Fruit fly (Drosophila melanogaster) whole organism, embryonic: Measurements from ENCODE around the gene dbo.
A peak's percentile ranks its signal among the peaks of the same experiment; 100 is the strongest.

Experiments
- Abd-B ChIP-seq: fragments of 200-800 bp; sonication (Bioruptor generic); optimal IDR thresholded peaks from 2 replicates; lab custom pipeline; 2018; ENCODE audit warnings: missing biosample characterization, mild to moderate bottlenecking, missing genetic modification characterization, moderate library complexity
- B-H1 ChIP-seq: fragments of 200-800 bp; sonication (Bioruptor generic); IDR thresholded peaks from 3 replicates; pipeline ENCODE4 v1.3.6; 2022; ENCODE audit warnings: missing biosample characterization, missing genetic modification characterization
- BEAF-32 ChIP-seq: fragments of 200-800 bp; sonication (Bioruptor generic); optimal IDR thresholded peaks from 3 replicates; lab custom pipeline; 2017; ENCODE audit warnings: missing biosample characterization, missing genetic modification characterization, mild to moderate bottlenecking, moderate library complexity, missing genetic modification reagents
- CG10543 ChIP-seq: fragments of 200-800 bp; sonication (Bioruptor generic); optimal IDR thresholded peaks from 3 replicates; lab custom pipeline; 2017; ENCODE audit warnings: missing biosample characterization, mild to moderate bottlenecking, missing genetic modification characterization, moderate library complexity
- CG10959 ChIP-seq: fragments of 200-800 bp; sonication (Bioruptor generic); IDR thresholded peaks from 2 replicates; pipeline ENCODE4 v1.3.6; 2022; ENCODE audit warnings: missing biosample characterization, missing genetic modification characterization
- CG11093 ChIP-seq: fragments of 200-800 bp; sonication (Bioruptor generic); IDR thresholded peaks from 3 replicates; pipeline ENCODE4 v1.3.6; 2022; ENCODE audit warnings: missing biosample characterization, missing genetic modification characterization
- CG11247 ChIP-seq: fragments of 200-800 bp; sonication (Bioruptor generic); IDR thresholded peaks from 2 replicates; pipeline ENCODE4 v1.3.6; 2022; ENCODE audit warnings: missing biosample characterization, missing genetic modification characterization
- CG11504 ChIP-seq: fragments of 200-800 bp; sonication (Bioruptor generic); optimal IDR thresholded peaks from 3 replicates; lab custom pipeline; 2019; ENCODE audit warnings: missing biosample characterization, mild to moderate bottlenecking, missing genetic modification characterization, moderate library complexity
- CG12071 ChIP-seq: fragments of 200-800 bp; sonication (Bioruptor generic); optimal IDR thresholded peaks from 3 replicates; lab custom pipeline; 2018; ENCODE audit warnings: missing biosample characterization, mild to moderate bottlenecking, missing genetic modification characterization
- CG12219 ChIP-seq: fragments of 200-800 bp; sonication (Bioruptor generic); optimal IDR thresholded peaks from 3 replicates; lab custom pipeline; 2018; ENCODE audit warnings: missing biosample characterization, mild to moderate bottlenecking, missing genetic modification characterization
- CG13123 ChIP-seq: fragments of 200-800 bp; sonication (Bioruptor generic); optimal IDR thresholded peaks from 2 replicates; lab custom pipeline; 2016; ENCODE audit warnings: missing biosample characterization, missing genetic modification characterization
- CG13424 ChIP-seq: fragments of 200-800 bp; sonication (Bioruptor generic); optimal IDR thresholded peaks from 2 replicates; lab custom pipeline; 2019; ENCODE audit warnings: missing biosample characterization, mild to moderate bottlenecking, missing genetic modification characterization, moderate library complexity
- CG13894 ChIP-seq: fragments of 200-800 bp; sonication (Bioruptor generic); optimal IDR thresholded peaks from 3 replicates; lab custom pipeline; 2018; ENCODE audit warnings: missing biosample characterization, mild to moderate bottlenecking, missing genetic modification characterization, moderate library complexity
- CG14050 ChIP-seq: fragments of 200-800 bp; sonication (Bioruptor generic); IDR thresholded peaks from 3 replicates; pipeline ENCODE4 v1.3.6; 2022; ENCODE audit warnings: missing biosample characterization, missing genetic modification characterization
- CG17612 ChIP-seq: fragments of 200-800 bp; sonication (Bioruptor generic); IDR thresholded peaks from 2 replicates; pipeline ENCODE4 v1.3.6; 2022; ENCODE audit warnings: missing biosample characterization, missing genetic modification characterization
- CG30431 ChIP-seq: fragments of 200-800 bp; sonication (Bioruptor generic); optimal IDR thresholded peaks from 2 replicates; lab custom pipeline; 2017; ENCODE audit warnings: missing biosample characterization, missing genetic modification characterization
- CG3065 ChIP-seq: fragments of 200-800 bp; sonication (Bioruptor generic); optimal IDR thresholded peaks from 2 replicates; lab custom pipeline; 2016; ENCODE audit warnings: missing biosample characterization, missing genetic modification characterization
- CG33213 ChIP-seq: fragments of 200-800 bp; sonication (Bioruptor generic); optimal IDR thresholded peaks from 3 replicates; lab custom pipeline; 2016; ENCODE audit warnings: missing biosample characterization, missing genetic modification characterization
- CG4282 ChIP-seq: fragments of 200-800 bp; sonication (Bioruptor generic); optimal IDR thresholded peaks from 2 replicates; lab custom pipeline; 2016; ENCODE audit warnings: missing biosample characterization, missing genetic modification characterization
- CG6654 ChIP-seq: fragments of 200-800 bp; sonication (Bioruptor generic); optimal IDR thresholded peaks from 2 replicates; lab custom pipeline; 2017; ENCODE audit warnings: missing biosample characterization, mild to moderate bottlenecking, missing genetic modification characterization
- CG9215 ChIP-seq: fragments of 200-800 bp; sonication (Bioruptor generic); IDR thresholded peaks from 2 replicates; pipeline ENCODE4 v1.3.6; 2022; ENCODE audit warnings: missing biosample characterization, missing genetic modification characterization
- CG9876 ChIP-seq: fragments of 200-800 bp; sonication (Bioruptor generic); optimal IDR thresholded peaks from 2 replicates; lab custom pipeline; 2016; ENCODE audit warnings: missing biosample characterization, missing genetic modification characterization
- Fer2 ChIP-seq: fragments of 200-800 bp; sonication (Bioruptor generic); optimal IDR thresholded peaks from 2 replicates; lab custom pipeline; 2018; ENCODE audit warnings: missing biosample characterization, mild to moderate bottlenecking, missing genetic modification characterization, moderate library complexity
- Gsc ChIP-seq: fragments of 200-800 bp; sonication (Bioruptor generic); IDR thresholded peaks from 2 replicates; pipeline ENCODE4 v1.3.6; 2022; ENCODE audit warnings: missing biosample characterization, missing genetic modification characterization
- MTF-1 ChIP-seq: fragments of 200-800 bp; sonication (Bioruptor generic); optimal IDR thresholded peaks from 2 replicates; lab custom pipeline; 2018; ENCODE audit warnings: missing biosample characterization, mild to moderate bottlenecking, missing genetic modification characterization, borderline replicate concordance
- NFAT ChIP-seq: fragments of 200-800 bp; sonication (Bioruptor generic); IDR thresholded peaks from 2 replicates; pipeline ENCODE4 v1.3.6; 2022; ENCODE audit warnings: missing biosample characterization, missing genetic modification characterization
- Pdp1 ChIP-seq, 2 experiments: fragments of 200-800 bp; sonication (Bioruptor generic); optimal IDR thresholded peaks; 3 replicates each; lab custom pipeline; 2016; ENCODE audit warnings: missing biosample characterization in 2 of 2, missing genetic modification characterization in 2 of 2, mild to moderate bottlenecking in 1 of 2, moderate library complexity in 1 of 2
- Sry-δ ChIP-seq: fragments of 200-800 bp; sonication (Bioruptor generic); optimal IDR thresholded peaks from 2 replicates; lab custom pipeline; 2016; ENCODE audit warnings: missing biosample characterization, missing genetic modification characterization
- ab ChIP-seq: fragments of 200-800 bp; sonication (Bioruptor generic); optimal IDR thresholded peaks from 2 replicates; lab custom pipeline; 2016; ENCODE audit warnings: missing biosample characterization, missing genetic modification characterization
- az2 ChIP-seq: fragments of 200-800 bp; sonication (Bioruptor generic); optimal IDR thresholded peaks from 3 replicates; lab custom pipeline; 2016; ENCODE audit warnings: missing biosample characterization, missing genetic modification characterization
- bbx ChIP-seq: fragments of 200-800 bp; sonication (Bioruptor generic); IDR thresholded peaks from 2 replicates; pipeline ENCODE4 v1.3.6; 2022; ENCODE audit warnings: missing biosample characterization, missing genetic modification characterization; ENCODE audit not compliant: partially characterized antibody
- btn ChIP-seq: fragments of 200-800 bp; sonication (Bioruptor generic); optimal IDR thresholded peaks from 2 replicates; lab custom pipeline; 2016; ENCODE audit warnings: missing biosample characterization, missing genetic modification characterization
- cad ChIP-seq: fragments of >200 bp; optimal IDR thresholded peaks from 2 replicates; lab custom pipeline; 2017; ENCODE audit warnings: missing biosample characterization, missing genetic modification characterization
- crp ChIP-seq, 2 experiments: fragments of 200-800 bp; sonication (Bioruptor generic); optimal IDR thresholded peaks; 2 replicates in 1 of 2; 3 replicates in 1 of 2; lab custom pipeline; 2017; ENCODE audit warnings: missing biosample characterization in 2 of 2, missing genetic modification characterization in 2 of 2, mild to moderate bottlenecking in 1 of 2, moderate library complexity in 1 of 2
- da ChIP-seq: fragments of 200-800 bp; sonication (Bioruptor generic); optimal IDR thresholded peaks from 2 replicates; lab custom pipeline; 2016; ENCODE audit warnings: missing biosample characterization, missing genetic modification characterization
- disco-r ChIP-seq: fragments of 200-800 bp; sonication (Bioruptor generic); optimal IDR thresholded peaks from 2 replicates; lab custom pipeline; 2016; ENCODE audit warnings: missing biosample characterization, missing genetic modification characterization
- h ChIP-seq: fragments of >200 bp; optimal IDR thresholded peaks from 2 replicates; lab custom pipeline; 2017
- jumu ChIP-seq: fragments of 200-800 bp; sonication (Bioruptor generic); optimal IDR thresholded peaks from 3 replicates; lab custom pipeline; 2016; ENCODE audit warnings: missing biosample characterization, missing genetic modification characterization
- lilli ChIP-seq: fragments of 200-800 bp; sonication (Bioruptor generic); optimal IDR thresholded peaks from 3 replicates; lab custom pipeline; 2016; ENCODE audit warnings: missing biosample characterization, missing genetic modification characterization
- lola ChIP-seq, 3 experiments: fragments of >200 bp in 2 of 3; fragments of 200-800 bp in 1 of 3; sonication (Bioruptor generic) in 1 of 3; optimal IDR thresholded peaks; 2 replicates each; lab custom pipeline; 2017 to 2019; ENCODE audit warnings: missing biosample characterization in 3 of 3, missing genetic modification characterization in 3 of 3, mild to moderate bottlenecking in 1 of 3, moderate library complexity in 1 of 3
- luna ChIP-seq: fragments of 200-800 bp; sonication (Bioruptor generic); optimal IDR thresholded peaks from 2 replicates; lab custom pipeline; 2016; ENCODE audit warnings: missing biosample characterization, missing genetic modification characterization
- oc ChIP-seq: fragments of 200-800 bp; sonication (Bioruptor generic); optimal IDR thresholded peaks from 2 replicates; lab custom pipeline; 2018; ENCODE audit warnings: missing biosample characterization, mild to moderate bottlenecking, missing genetic modification characterization, moderate library complexity
- phol ChIP-seq: fragments of 200-800 bp; sonication (Bioruptor generic); optimal IDR thresholded peaks from 3 replicates; lab custom pipeline; 2018; ENCODE audit warnings: missing biosample characterization, mild to moderate bottlenecking, missing genetic modification characterization, moderate library complexity
- pnt ChIP-seq: fragments of 200-800 bp; sonication (Bioruptor generic); optimal IDR thresholded peaks from 3 replicates; lab custom pipeline; 2016; ENCODE audit warnings: missing biosample characterization, missing genetic modification characterization
- rib ChIP-seq: fragments of 200-800 bp; sonication (Bioruptor generic); IDR thresholded peaks from 2 replicates; pipeline ENCODE4 v1.3.6; 2022; ENCODE audit warnings: missing biosample characterization, missing genetic modification characterization
- ro ChIP-seq: fragments of 200-800 bp; sonication (Bioruptor generic); IDR thresholded peaks from 2 replicates; pipeline ENCODE4 v1.3.6; 2022; ENCODE audit warnings: missing biosample characterization, missing genetic modification characterization
- tgo ChIP-seq: fragments of 200-800 bp; sonication (Bioruptor generic); IDR thresholded peaks from 3 replicates; pipeline ENCODE4 v1.3.6; 2022; ENCODE audit warnings: missing biosample characterization, missing genetic modification characterization
- toy ChIP-seq: fragments of 200-800 bp; sonication (Bioruptor generic); IDR thresholded peaks from 2 replicates; pipeline ENCODE4 v1.3.6; 2022; ENCODE audit warnings: missing biosample characterization, missing genetic modification characterization
- unc-4 ChIP-seq: fragments of 200-800 bp; sonication (Bioruptor generic); IDR thresholded peaks from 2 replicates; pipeline ENCODE4 v1.3.6; 2022; ENCODE audit warnings: missing biosample characterization, missing genetic modification characterization; ENCODE audit not compliant: partially characterized antibody
- zf30C ChIP-seq: fragments of 200-800 bp; sonication (Bioruptor generic); optimal IDR thresholded peaks from 3 replicates; lab custom pipeline; 2018; ENCODE audit warnings: missing biosample characterization, mild to moderate bottlenecking, missing genetic modification characterization

dbo gene

dm6 chr3L:15826985-15827635 is 422 bp downstream of the dbo start (continued):
- TF ChIP-seq MTF-1 (GFP tag; lab: Kevin White, UChicago) (peak; percentile 42), h (lab: Kevin White, UChicago) (no peak), tgo (GFP tag; lab: Robert Waterston, UW) (peak; percentile 38; the same call in 1 of the 3 replicates), Gsc (GFP tag; lab: Robert Waterston, UW) (no peak), CG12071 (GFP tag; lab: Kevin White, UChicago) (peak; percentile 36), da (GFP tag; lab: Kevin White, UChicago) (no peak), CG13123 (GFP tag; lab: Kevin White, UChicago) (peak; percentile 48), disco-r (GFP tag; lab: Kevin White, UChicago) (no peak), CG17612 (GFP tag; lab: Robert Waterston, UW) (peak; percentile 54), CG9215 (GFP tag; lab: Robert Waterston, UW) (no peak), Sry-δ (peak; percentile 67), ro (no peak), luna (peak; percentile 45), unc-4 (GFP tag; lab: Robert Waterston, UW) (0 out of 2 replicates have a peak, but pooled peaks have one; percentile 18), ab (GFP tag; lab: Kevin White, UChicago) (no peak), az2 (GFP tag; lab: Kevin White, UChicago) (peak; percentile 68), CG3065 (GFP tag; lab: Kevin White, UChicago) (no peak), phol (peak; percentile 78), Fer2 (tag; lab: Kevin White, UChicago) (peak; percentile 84), CG4282 (GFP tag; lab: Kevin White, UChicago) (peak; percentile 54), jumu (GFP tag; lab: Kevin White, UChicago) (peak; percentile 46), bbx (GFP tag; lab: Robert Waterston, UW) (no peak; the same call in 1 of the 2 replicates), CG11504 (tag; lab: Kevin White, UChicago) (peak; percentile 89), Pdp1 (GFP tag; optimal IDR thresholded peaks at IDR 0.05; lab: Kevin White, UChicago) (peak; percentile 26 to 32), CG13894 (tag; lab: Kevin White, UChicago) (peak; percentile 72), CG33213 (GFP tag; lab: Kevin White, UChicago) (no peak), NFAT (GFP tag; lab: Robert Waterston, UW) (peak; percentile 78), CG13424 (tag; lab: Kevin White, UChicago) (peak; percentile 89), toy (GFP tag; lab: Robert Waterston, UW) (peak; percentile 38; the same call in 1 of the 2 replicates), rib (no peak; the same call in 1 of the 2 replicates), CG10959 (GFP tag; lab: Robert Waterston, UW) (no peak), CG11093 (GFP tag; lab: Robert Waterston, UW) (no peak), CG9876 (no peak), cad (GFP tag; lab: Kevin White, UChicago) (no peak), crp (GFP tag; optimal IDR thresholded peaks at IDR 0.05; lab: Kevin White, UChicago) (peak in 1 of 2 experiments; percentile 0), BEAF-32 (GFP tag; lab: Kevin White, UChicago) (no peak), zf30C (no peak), CG14050 (peak; percentile 44; the same call in 1 of the 3 replicates), CG12219 (GFP tag; lab: Kevin White, UChicago) (peak; percentile 60), pnt (GFP tag; lab: Kevin White, UChicago) (no peak), CG30431 (GFP tag; lab: Kevin White, UChicago) (no peak), CG11247 (GFP tag; lab: Robert Waterston, UW) (peak; percentile 39; the same call in 1 of the 2 replicates), lilli (GFP tag; lab: Kevin White, UChicago) (peak; percentile 73), CG6654 (GFP tag; lab: Kevin White, UChicago) (no peak), btn (GFP tag; lab: Kevin White, UChicago) (no peak), Abd-B (GFP tag; lab: Kevin White, UChicago) (peak; percentile 58), lola (GFP tag; optimal IDR thresholded peaks at IDR 0.05; lab: Kevin White, UChicago) (peak in 1 of 3 experiments; percentile 66), CG10543 (GFP tag; lab: Kevin White, UChicago) (peak; percentile 91), B-H1 (peak; percentile 23; the same call in 1 of the 3 replicates), oc (tag; lab: Kevin White, UChicago) (no peak)
